Fruit fly (Drosophila melanogaster) whole organism, larva: ENCODE results near the gene Dus4.

Experiments
- noc ChIP-seq: fragments of 200-800 bp; sonication (Bioruptor generic); optimal IDR thresholded peaks from 3 replicates; lab custom pipeline; 2019; ENCODE audit warnings: missing biosample characterization, mild to moderate bottlenecking, missing genetic modification characterization, moderate library complexity

The Dus4 gene

DNA sequence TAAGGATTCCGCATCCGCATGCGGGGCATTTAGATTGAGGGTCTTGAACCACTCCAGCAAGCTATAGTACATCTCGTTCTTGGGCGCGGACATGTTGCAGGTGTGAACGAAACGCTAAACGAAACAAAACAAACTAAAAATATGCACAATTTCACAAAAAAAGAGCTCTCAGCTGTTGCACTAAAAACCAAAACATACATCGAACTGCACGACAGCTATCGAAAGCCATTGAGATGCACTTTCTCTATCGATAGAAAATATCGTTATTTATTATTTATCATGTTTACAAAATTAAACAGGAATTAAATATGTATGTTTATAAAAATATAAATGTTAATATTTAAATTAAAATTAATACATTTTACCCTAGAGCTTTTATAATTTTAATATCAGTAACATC, 29.8 kb upstream of the Dus4 start, which contains the start of gene hook:
Gene hook, minus strand, starts transcription at position 211 of the 400 bp plus-strand sequence.
- TF ChIP-seq noc (tag; lab: Kevin White, UChicago) = no peak

DNA sequence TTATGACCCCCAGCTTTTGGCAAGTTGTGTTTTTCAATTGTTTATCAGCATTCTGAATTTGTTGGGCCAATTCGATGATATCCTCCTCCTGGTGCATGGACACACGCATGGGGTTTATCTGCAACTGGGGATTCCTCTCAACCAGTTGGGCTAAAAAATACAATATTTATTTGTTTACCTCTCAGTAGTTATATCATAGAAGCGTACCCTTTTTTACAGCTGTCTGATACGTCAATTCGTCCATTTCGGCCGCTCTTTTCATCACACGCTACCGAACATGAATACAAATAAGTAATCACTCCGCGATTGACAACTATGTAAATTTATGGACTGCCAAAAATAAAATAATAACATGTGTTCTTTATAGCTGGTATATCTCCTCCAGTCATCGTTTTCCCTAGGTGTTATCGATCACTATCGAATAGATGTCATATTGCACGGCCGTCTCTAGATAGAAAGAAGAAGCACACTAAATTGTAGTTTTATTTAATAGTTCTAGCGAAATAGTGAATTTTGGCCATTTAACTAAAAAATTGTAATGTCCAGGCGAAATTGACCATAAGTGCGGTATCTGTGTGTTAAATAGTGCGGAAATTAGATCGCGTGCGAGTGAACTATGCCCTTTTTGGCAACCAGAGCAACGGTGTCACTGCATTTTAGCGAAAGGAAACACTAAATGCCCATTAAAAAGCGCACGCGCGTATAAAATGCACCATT, 28.7 kb upstream of the Dus4 start, which contains the start of the genes mib2 and CG31800:
Gene mib2, plus strand, starts transcription at position 232 of the 717 bp plus-strand sequence.
Gene CG31800, minus strand, starts transcription at position 364 of the 717 bp plus-strand sequence.
- no peak for TF ChIP-seq noc (tag; lab: Kevin White, UChicago)

DNA sequence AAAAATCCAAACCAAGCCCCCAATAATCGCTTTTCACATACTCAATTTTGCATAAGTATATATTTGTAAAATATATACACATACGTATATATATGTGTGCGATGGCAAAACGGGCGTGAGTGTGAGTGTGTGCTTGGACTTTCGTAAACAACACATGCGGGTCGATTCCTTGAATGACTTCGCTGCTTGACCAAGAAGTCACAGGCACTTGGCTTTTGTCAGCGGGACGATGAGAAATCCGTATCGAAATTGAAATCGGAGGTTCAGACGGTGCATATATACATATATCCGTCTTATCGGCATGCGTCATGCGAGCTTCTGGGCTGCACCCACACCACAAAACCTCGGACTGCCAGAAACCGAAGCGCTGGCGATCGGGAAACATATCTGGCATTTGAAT, 28.1 kb upstream of the Dus4 start:
- no peak for TF ChIP-seq noc (tag; lab: Kevin White, UChicago)

DNA sequence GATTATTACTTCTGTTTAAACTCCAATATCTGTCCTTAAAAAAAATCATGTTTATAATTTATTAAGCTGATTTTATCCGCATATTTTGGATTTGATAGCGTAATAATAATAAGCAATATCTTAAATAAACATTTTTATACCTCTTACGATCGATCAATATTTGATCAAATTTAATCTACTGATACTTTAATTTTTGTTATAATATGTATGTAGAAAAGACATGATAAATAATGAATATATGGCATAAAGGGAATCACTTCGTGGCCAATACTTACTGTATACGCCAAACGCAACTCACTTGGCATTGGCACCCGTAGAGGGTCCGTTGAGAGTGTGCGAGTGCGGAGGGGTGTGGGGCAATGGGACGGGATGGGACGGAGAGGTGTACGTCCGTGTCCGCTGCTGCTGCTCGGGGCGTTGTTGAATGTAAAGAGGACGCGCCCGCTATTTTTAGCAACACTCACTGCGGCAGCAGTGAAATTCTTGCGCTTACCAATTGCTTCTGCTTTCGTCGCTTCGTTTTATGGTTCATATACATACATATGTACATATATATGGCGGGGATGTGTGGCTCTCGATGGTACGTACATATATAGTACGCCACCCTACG, 26.9 kb upstream of the Dus4 start:
- peak; percentile 72 for TF ChIP-seq noc (tag; lab: Kevin White, UChicago)

DNA sequence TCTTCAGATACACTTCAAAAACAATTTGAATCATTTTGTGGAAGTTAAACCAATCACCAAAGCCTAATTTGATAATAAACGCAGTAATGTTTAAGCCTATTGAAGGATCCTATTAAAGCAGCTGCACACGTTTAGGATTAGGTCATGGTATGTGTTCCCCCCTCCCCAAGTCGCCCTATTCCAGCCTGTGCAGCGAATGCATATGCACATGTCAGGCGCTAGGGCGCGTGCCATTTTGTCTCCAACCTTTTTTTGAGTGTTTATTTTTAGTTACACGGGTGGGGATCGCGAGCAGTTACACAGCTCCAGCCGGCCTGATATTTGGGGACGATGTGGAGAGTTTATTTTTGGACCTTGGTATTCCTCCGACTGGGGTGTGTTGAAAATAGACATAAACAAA, 26.1 kb upstream of the Dus4 start:
- TF ChIP-seq noc (tag; lab: Kevin White, UChicago) = no peak

DNA sequence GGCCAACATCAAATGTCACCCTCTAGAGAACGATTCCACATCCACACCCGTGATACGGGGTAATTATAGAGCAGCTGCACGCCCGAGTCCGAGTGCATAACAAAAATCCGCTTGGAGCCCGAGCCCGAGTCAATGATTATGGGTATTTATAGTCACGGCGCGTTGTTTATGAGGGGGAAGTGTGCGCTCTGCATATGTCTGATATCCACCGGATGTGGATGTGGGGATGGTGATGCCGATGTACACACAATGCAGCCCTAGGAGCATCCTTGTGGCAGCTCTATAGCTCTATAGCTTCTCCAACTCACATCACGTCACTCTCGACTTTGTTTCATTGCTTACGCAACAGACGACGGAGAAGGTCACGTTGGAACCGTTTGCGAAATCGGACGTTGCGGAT, 25.6 kb upstream of the Dus4 start:
- TF ChIP-seq noc (tag; lab: Kevin White, UChicago) = no peak

DNA sequence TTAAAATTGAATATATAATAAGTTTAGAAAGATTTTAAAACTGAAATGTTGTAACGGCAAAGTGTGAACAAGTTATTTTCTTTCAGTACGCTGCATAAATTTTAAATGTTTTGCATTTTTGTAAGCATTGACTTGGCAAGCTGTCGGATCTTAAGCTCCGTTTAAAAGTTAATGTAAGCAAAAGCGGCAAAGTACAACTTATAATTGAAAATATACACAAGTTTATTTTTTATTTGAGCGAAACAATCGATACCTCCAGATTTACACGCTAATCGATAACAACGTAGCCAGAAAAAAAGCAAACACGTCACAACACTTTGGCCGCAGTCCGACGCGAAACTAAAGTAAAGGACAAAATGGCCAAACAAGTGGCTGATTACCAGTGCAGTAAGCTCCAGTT, 21.5 kb upstream of the Dus4 start, which contains the start of gene Catsup:
Gene Catsup, plus strand, starts transcription at position 273 of the 400 bp plus-strand sequence.
- no peak for TF ChIP-seq noc (tag; lab: Kevin White, UChicago)

DNA sequence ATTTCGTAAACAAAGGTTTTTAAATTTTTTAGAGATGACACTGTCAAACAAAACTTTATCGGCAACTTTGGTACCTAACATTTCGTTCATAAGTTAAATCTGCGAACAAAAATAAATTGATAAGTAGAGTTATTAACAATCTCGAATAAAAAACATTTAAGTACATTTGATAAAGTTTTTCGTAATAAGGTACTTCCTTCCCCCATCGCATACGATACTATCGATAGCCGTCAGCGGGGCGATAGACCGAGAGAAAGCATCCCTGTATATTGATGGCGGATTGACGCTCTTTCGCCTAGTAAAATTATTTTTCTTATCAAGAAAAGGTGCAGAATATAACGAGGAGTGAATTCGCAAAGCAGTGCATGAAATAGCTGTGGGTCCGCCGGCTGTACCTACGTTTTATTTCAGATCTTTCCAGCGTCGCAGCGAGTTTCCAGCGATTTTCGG, 18.0 kb upstream of the Dus4 start, which contains the start of the genes Ttc19 and Acn:
Gene Ttc19, minus strand, starts transcription at position 38 of the 450 bp plus-strand sequence.
Gene Acn, plus strand, starts transcription at position 245 of the 450 bp plus-strand sequence.
- TF ChIP-seq noc (tag; lab: Kevin White, UChicago) = peak; percentile 86

DNA sequence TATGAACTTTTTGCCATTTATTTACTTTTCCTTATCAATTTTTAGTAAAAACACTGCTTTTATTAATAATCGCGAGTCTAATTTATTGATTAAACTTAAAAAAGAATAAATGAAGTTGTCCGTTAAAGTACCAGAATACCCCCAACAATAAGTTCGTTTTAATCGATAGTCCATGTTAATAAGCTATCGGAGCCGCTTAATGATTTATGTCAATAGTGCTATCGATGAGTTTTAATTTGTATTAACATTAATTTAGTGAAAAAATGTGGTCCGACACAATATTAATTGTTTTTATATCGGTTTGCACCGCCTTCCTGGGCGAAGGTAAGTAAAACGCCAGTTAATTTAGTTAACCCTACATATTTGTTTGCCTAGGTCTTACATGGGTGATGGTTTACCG, 14.2 kb upstream of the Dus4 start, which contains the start of gene CG10470:
Gene CG10470, plus strand, starts transcription at position 165 of the 400 bp plus-strand sequence.
- TF ChIP-seq noc (tag; lab: Kevin White, UChicago) = no peak

DNA sequence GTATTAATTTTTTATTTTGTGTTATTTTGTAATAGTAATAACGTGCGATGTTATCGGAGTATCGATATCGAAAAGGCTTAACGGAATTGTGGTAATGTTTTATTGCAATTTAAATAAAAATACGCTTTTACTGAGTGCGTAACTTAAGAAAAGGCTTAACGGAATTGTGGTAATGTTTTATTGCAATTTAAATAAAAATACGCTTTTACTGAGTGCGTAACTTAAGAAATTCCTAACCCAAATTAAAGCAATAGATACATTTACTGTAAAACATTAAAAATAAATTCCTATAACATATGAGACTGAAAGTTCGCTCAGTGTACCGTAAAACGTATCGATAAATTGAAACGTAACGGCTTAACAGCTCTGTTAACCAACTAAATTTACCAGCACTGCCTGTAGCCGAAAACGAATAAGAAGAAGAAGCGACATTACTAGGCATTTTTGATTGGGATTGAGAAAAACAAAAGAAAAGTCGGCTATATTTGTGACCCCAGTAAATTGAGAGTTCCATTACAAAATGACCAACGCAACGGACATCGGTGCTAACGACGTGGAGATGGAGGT, 11.5 kb upstream of the Dus4 start, which contains the start of gene Rpn3:
Gene Rpn3, plus strand, starts transcription at position 257 of the 567 bp plus-strand sequence.
- peak; percentile 60 for TF ChIP-seq noc (tag; lab: Kevin White, UChicago)

DNA sequence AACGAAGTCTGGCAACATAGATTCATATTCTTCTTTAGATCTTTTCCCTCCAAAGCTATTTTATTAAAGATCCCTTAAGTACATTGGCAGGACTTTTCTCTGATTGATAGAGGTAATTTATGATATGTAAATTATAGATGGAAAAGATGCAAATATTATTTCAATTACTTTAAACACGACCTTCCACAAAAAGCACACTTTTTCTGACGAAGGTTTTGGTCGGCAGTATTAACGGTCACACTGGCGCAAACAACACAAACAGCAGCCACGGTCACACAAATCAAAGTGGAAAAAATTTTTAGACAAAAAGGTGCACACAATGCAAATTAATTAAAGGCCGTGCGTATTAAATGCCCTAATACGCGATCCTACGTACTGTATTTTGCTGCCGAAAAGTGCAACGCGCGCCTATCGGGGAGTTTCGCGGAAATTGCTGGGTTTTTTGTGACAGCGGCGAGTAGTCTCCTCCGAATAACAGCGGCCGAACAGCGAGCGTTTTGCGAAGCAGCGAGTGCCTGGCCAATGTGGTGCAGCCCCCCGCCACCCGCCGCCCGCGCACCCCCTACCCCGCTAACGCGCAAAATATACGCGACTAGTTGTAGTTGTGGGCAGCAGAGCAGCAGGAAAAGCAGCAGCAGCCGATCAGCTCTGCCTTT, 9.1 kb upstream of the Dus4 start, which contains the start of gene CG10492:
Gene CG10492, plus strand, starts transcription at position 219 of the 656 bp plus-strand sequence.
- no peak for TF ChIP-seq noc (tag; lab: Kevin White, UChicago)

DNA sequence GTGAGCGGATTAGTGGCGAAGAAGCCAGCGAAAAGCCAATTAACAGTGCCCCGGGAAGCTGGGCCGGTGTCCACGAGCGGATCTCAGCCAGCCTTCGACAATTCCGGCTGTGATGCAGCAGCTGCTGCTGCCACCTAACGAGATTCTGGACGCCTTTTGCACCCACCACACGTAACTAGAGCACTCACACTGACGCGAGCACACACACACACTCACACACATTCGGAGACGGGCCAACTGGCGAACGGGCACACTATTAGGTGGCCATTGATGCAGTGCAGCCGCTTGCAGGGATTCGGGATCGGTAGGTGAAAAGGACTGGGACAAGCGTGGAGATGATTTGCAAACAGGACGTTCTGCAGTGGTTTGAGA, 8.6 kb upstream of the Dus4 start:
- TF ChIP-seq noc (tag; lab: Kevin White, UChicago) = no peak

DNA sequence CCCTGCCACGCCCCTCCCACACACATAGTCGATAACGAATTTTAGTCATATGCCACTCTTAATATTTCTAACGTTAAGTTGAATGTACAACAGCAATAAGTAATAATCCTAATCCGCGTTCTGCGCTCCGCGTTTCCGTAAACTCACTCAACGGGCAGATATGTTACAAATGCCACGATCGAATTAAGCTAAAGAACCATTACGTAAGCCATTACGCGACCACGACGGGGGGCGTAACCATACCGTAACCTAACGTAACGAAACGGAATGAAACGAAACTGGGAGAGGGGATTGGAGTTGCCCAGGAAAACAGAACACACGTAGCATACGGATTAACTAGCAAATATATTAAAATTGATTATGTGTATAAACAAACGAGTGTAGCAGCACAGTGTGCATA, 5.3 kb upstream of the Dus4 start:
- no peak for TF ChIP-seq noc (tag; lab: Kevin White, UChicago)

DNA sequence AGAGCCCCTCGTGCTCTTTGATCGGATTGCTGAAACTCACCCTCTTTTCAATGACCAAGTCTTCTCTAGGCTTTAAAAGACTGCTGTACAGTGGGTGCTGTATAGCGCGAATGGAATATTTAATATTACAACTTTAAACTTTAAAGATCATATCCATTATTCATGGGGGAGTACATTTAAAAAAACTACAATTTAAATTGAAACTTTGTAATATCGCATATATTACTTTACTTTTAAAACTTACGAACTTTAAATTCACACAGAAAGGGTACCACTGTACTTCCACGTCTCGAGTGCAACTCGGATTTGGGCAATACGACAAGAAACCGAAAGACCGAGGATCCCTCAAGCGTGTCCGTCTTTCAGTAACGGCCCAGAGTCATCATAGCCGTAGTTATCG, 4.2 kb upstream of the Dus4 start, which contains the start of gene Phlpp:
Gene Phlpp, plus strand, starts transcription at position 214 of the 400 bp plus-strand sequence.
- TF ChIP-seq noc (tag; lab: Kevin White, UChicago) = no peak

DNA sequence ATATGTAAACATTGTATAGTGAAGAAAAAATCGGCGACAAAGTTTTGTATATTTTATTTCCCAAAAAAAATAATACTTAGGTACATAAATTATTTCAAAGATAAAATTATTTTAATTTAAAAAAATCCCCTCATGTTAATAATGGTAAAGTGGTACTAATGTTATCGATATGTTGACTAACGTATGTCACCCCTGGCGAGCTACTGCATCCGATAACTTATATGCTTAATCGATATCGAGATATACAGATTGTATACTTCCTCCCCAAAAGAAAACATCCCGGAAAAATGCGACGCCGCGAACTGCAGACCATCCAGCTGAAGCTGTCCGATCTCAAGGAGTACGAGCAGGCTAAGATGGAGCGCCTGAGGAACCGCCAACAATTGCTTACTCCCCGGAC, 1.6 kb downstream of the Dus4 start, which contains the start of gene CG17343:
Gene CG17343, plus strand, starts transcription at position 224 of the 400 bp plus-strand sequence.
- no peak for TF ChIP-seq noc (tag; lab: Kevin White, UChicago)
